Fruit fly (Drosophila melanogaster) whole organism: ENCODE measurements around the gene CG42240.

Experiments
- CG8478 ChIP-seq: fragments of >200 bp; optimal IDR thresholded peaks from 2 replicates; lab custom pipeline; 2018; ENCODE audit warnings: inconsistent platforms
- Dll ChIP-seq: fragments of >200 bp; optimal IDR thresholded peaks from 2 replicates; lab custom pipeline; 2017
- EcR ChIP-seq, 2 experiments: fragments of >200 bp; optimal IDR thresholded peaks; 2 replicates each; lab custom pipeline; 2017; ENCODE audit warnings: missing biosample characterization in 2 of 2, missing genetic modification characterization in 2 of 2, missing genetic modification reagents in 2 of 2
- pan ChIP-seq: fragments of >200 bp; optimal IDR thresholded peaks from 2 replicates; lab custom pipeline; 2017
- psq ChIP-seq: fragments of >200 bp; optimal IDR thresholded peaks from 2 replicates; lab custom pipeline; 2017
- usp ChIP-seq: fragments of >200 bp; optimal IDR thresholded peaks from 2 replicates; lab custom pipeline; 2017; ENCODE audit warnings: missing biosample characterization, missing genetic modification characterization, mixed read lengths

Gene CG42240

DNA sequence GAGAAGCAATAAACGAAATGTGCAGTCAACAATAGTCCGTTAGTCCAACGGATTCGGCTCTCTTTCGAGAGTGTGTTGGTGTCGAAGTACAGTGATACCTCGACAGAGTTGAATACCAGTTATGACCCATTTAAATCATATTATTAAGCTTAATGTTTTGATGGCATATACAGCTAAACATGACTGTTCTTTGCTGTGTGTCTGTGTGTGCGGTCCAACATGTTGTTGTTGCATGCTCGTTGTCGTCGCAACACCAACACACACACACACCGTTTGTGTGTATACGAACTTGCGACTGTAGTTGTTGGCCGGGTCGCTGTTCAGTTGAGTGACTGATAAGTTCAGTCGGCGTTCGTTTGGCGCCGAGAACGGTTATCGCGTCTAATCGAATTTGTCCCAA is 21.8 kb upstream of the CG42240 start, which contains the start of gene CG15894:
Gene CG15894, plus strand, starts transcription at position 361 of the 400 bp plus-strand sequence.
- TF ChIP-seq usp (GFP tag; lab: Kevin White, UChicago) (no peak), psq (lab: Kevin White, UChicago) (no peak), CG8478 (lab: Kevin White, UChicago) (no peak), pan (lab: Kevin White, UChicago) (no peak), Dll (lab: Kevin White, UChicago) (no peak), EcR (GFP tag; optimal IDR thresholded peaks at IDR 0.05; lab: Kevin White, UChicago) (no peak)

- no peak for TF ChIP-seq usp (GFP tag; lab: Kevin White, UChicago)
- no peak for TF ChIP-seq psq (lab: Kevin White, UChicago)
- TF ChIP-seq EcR (GFP tag; optimal IDR thresholded peaks at IDR 0.05; lab: Kevin White, UChicago), result no peak
- no peak for TF ChIP-seq CG8478 (lab: Kevin White, UChicago)
- no peak for TF ChIP-seq Dll (lab: Kevin White, UChicago)
- TF ChIP-seq pan (lab: Kevin White, UChicago), result no peak
These were observed 20.2 kb upstream of the CG42240 start for dm6 chrX:6310408-6310807.

DNA sequence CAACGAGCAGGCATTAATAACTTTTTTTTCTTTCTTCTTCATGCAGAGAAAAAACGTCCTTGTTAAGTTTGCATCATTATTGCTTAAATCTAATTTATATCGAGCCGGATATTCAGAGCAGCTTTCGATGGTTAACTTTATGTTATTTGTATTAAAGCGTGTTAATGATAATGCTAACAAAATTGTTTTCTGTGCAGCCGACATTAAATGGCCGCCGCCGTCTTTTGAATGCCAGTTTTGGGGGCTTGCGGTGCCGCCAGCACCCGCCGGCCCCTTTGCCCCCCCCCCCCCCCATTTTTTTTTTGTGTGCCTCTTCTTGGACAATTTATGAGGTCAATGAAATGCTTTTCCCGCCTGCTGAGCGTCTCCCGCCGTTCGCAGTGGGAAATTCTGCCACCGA is 19.1 kb upstream of the CG42240 start:
- TF ChIP-seq CG8478 (lab: Kevin White, UChicago) (no peak), usp (GFP tag; lab: Kevin White, UChicago) (no peak)

dm6 chrX:6315583-6315982 is 15.1 kb upstream of the CG42240 start:
- TF ChIP-seq CG8478 (lab: Kevin White, UChicago) (no peak), psq (lab: Kevin White, UChicago) (no peak), usp (GFP tag; lab: Kevin White, UChicago) (no peak)

DNA sequence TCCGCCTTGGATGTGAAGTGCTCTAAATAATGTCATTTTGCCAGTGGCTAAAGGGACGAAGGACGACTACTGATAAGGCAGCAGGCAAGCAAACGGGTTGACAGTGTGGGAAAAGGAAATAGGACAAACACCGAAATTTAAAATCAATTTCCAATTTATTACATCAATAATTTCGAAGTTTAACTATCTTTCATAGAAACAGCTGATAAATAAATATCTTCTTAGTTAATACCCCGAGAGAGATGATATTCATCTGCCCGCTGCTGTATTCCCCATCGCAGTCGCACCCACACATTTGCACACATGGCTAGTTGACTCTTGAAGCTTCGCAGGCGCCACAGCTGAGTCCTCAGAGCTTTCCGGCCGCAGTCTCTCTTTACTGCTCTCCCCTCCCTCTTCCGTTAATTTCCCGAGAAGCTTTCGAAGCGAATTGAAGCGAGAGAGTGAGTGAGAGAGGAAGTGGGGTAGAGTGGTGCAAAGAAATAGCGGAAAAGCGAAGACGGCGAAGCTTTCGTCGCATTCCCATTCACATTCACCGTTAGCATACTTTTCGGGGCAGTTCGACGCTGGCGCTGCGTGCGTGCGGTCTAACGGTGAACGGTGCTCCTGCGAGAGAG is 13.7 kb upstream of the CG42240 start:
- TF ChIP-seq Dll (lab: Kevin White, UChicago) (no peak), pan (lab: Kevin White, UChicago) (no peak), psq (lab: Kevin White, UChicago) (no peak), usp (GFP tag; lab: Kevin White, UChicago) (no peak), EcR (GFP tag; optimal IDR thresholded peaks at IDR 0.05; lab: Kevin White, UChicago) (no peak), CG8478 (lab: Kevin White, UChicago) (no peak)

DNA sequence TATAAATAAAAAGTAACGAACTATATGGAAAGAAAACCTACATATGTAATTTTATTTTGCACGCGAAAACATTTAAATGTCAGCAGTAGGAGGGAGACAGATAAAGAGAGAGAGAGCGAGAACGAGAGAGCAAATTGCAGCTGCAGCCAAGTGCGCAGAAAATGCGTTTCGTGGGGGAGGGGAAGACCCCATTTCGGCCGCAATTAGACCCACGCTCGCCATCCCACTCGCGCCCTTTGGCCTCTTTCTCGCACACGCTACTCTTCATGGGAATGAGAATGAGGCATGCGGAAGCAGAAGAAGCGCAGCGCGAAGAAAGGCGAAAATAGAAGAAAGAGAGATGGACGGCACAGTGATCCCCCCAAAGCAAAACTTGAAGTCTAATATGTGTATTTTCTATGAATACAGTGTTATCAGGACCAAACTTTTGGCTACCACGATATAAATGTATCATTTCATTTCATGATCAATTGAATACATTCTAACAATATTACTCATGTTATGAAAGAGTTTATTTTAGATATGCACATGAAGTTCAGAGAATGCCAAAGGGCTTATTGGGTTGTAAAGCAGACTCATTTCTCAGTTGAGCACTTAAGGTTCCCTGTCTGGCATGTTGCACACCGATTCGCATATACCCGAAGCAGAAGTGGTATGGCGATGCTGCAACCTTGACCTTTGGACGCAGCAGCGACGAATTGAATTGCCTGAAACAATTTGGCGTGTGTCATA is 2.5 kb downstream of the CG42240 start:
- TF ChIP-seq EcR (GFP tag; optimal IDR thresholded peaks at IDR 0.05; lab: Kevin White, UChicago) (no peak), psq (lab: Kevin White, UChicago) (no peak), pan (lab: Kevin White, UChicago) (no peak), usp (GFP tag; lab: Kevin White, UChicago) (no peak), Dll (lab: Kevin White, UChicago) (no peak), CG8478 (lab: Kevin White, UChicago) (no peak)

DNA sequence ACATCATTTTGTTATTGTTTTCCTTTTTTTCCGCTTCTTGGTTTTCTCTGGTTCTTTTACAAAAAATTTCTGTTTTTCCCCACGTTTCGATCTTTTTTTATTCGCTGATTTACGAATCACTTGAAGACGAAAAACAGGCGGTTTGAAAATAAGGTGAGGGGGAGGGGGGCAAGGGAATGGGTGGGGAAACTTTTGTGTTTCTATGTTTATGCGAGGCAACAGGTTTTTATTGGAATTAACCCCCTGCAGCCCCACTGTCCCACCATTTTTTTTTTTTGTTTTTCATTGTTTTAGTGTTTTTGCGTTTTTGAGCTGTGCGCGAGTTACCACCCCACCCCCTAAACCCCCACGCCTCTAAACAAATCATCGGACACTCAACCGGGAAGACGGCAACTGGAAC is 4.3 kb downstream of the CG42240 start:
- TF ChIP-seq psq (lab: Kevin White, UChicago) (no peak), EcR (GFP tag; optimal IDR thresholded peaks at IDR 0.05; lab: Kevin White, UChicago) (no peak), CG8478 (lab: Kevin White, UChicago) (no peak), usp (GFP tag; lab: Kevin White, UChicago) (no peak), pan (lab: Kevin White, UChicago) (no peak), Dll (lab: Kevin White, UChicago) (no peak)

DNA sequence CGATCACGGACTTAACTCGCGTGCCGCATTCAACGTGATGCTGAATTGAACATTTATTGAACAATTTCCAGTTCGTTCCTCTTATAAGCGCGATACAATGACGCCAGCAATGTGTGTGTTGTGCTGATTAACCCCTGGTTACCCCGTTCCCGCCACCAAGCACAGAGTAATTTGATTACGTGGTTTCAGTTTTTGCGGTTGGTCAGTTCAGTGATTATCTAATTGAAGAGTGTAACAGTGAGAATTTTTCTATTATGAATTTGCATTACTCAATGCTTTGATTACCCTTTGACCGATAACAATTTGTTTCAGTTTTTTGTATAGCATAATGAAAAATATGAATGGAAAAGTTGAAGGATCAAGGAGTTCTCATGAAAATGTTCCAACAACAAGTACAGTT is 7.1 kb downstream of the CG42240 start, which contains the start of gene CG3842:
Gene CG3842, plus strand, starts transcription at position 61 of the 400 bp plus-strand sequence.
- TF ChIP-seq CG8478 (lab: Kevin White, UChicago), result no peak
- TF ChIP-seq usp (GFP tag; lab: Kevin White, UChicago), result no peak
- TF ChIP-seq Dll (lab: Kevin White, UChicago), result no peak
- no peak for TF ChIP-seq psq (lab: Kevin White, UChicago)
- TF ChIP-seq pan (lab: Kevin White, UChicago), result no peak
- no peak for TF ChIP-seq EcR (GFP tag; optimal IDR thresholded peaks at IDR 0.05; lab: Kevin White, UChicago)

dm6 chrX:6338738-6339614 is 8.3 kb downstream of the CG42240 start:
- TF ChIP-seq psq (lab: Kevin White, UChicago) (no peak), CG8478 (lab: Kevin White, UChicago) (no peak), Dll (lab: Kevin White, UChicago) (no peak), usp (GFP tag; lab: Kevin White, UChicago) (no peak), pan (lab: Kevin White, UChicago) (no peak), EcR (GFP tag; optimal IDR thresholded peaks at IDR 0.05; lab: Kevin White, UChicago) (no peak)

- TF ChIP-seq pan (lab: Kevin White, UChicago), result no peak
- peak in 1 of 2 experiments; percentile 30 for TF ChIP-seq EcR (GFP tag; optimal IDR thresholded peaks at IDR 0.05; lab: Kevin White, UChicago)
These were observed 9.4 kb downstream of the CG42240 start for dm6 chrX:6339970-6340548.
